Worm (Caenorhabditis elegans) whole organism, L1 larva: Measurements from ENCODE around the gene ugt-58.

ENCODE experiments used
- C16A3.4 ChIP-seq: fragments of 150-350 bp; optimal IDR thresholded peaks from 2 replicates; lab custom pipeline; 2014; ENCODE audit warnings: missing biosample characterization, missing genetic modification characterization
- F16B12.6 ChIP-seq: fragments of 150-350 bp; optimal IDR thresholded peaks from 2 replicates; lab custom pipeline; 2014; ENCODE audit warnings: missing biosample characterization, missing genetic modification characterization
- aly-2 ChIP-seq: fragments of 150-350 bp; optimal IDR thresholded peaks from 2 replicates; lab custom pipeline; 2014; ENCODE audit warnings: missing biosample characterization, missing genetic modification characterization
- ama-1 ChIP-seq: fragments of 150-350 bp; optimal IDR thresholded peaks from 2 replicates; lab custom pipeline; 2014
- blmp-1 ChIP-seq: fragments of 150-350 bp; optimal IDR thresholded peaks from 2 replicates; lab custom pipeline; 2014; ENCODE audit warnings: missing biosample characterization, missing genetic modification characterization
- ceh-63 ChIP-seq: fragments of 200-800 bp; sonication (Bioruptor generic); optimal IDR thresholded peaks from 2 replicates; lab custom pipeline; 2018; ENCODE audit warnings: mild to moderate bottlenecking, missing genetic modification characterization, missing compliant biosample characterization
- ceh-8 ChIP-seq: fragments of 200-800 bp; sonication (Bioruptor generic); optimal IDR thresholded peaks from 2 replicates; lab custom pipeline; 2018; ENCODE audit warnings: mild to moderate bottlenecking, missing genetic modification characterization, moderate library complexity, missing compliant biosample characterization
- ceh-88 ChIP-seq: fragments of 200-800 bp; sonication (Bioruptor generic); IDR thresholded peaks from 2 replicates; pipeline ENCODE4 v1.3.6; 2022; ENCODE audit warnings: missing genetic modification characterization, missing compliant biosample characterization
- dpl-1 ChIP-seq, 3 experiments: fragments of 150-350 bp in 2 of 3; sonication (generic microtip) in 1 of 3; optimal IDR thresholded peaks; 2 replicates each; lab custom pipeline; 2014 to 2017; ENCODE audit warnings: missing biosample characterization in 3 of 3, missing genetic modification characterization in 3 of 3, missing genetic modification reagents in 3 of 3
- efl-1 ChIP-seq, 4 experiments: fragments of 150-350 bp; optimal IDR thresholded peaks in 3 of 4; peaks in 1 of 4; 1 replicate in 1 of 4; 2 replicates in 3 of 4; lab custom pipeline; 2014; ENCODE audit warnings: missing biosample characterization in 2 of 4, missing genetic modification characterization in 2 of 4, missing genetic modification reagents in 2 of 4
- efl-3 ChIP-seq: fragments of 200-800 bp; sonication (Bioruptor generic); optimal IDR thresholded peaks from 2 replicates; lab custom pipeline; 2018; ENCODE audit warnings: mild to moderate bottlenecking, missing genetic modification characterization, missing compliant biosample characterization
- ets-5 ChIP-seq: fragments of 200-800 bp; sonication (Bioruptor generic); IDR thresholded peaks from 2 replicates; pipeline ENCODE4 v1.3.6; 2022; ENCODE audit warnings: missing genetic modification characterization, missing compliant biosample characterization
- fkh-4 ChIP-seq: sonication (generic microtip); optimal IDR thresholded peaks from 2 replicates; lab custom pipeline; 2016; ENCODE audit warnings: missing compliant biosample characterization, missing genetic modification characterization, borderline replicate concordance
- fkh-8 ChIP-seq: sonication (generic microtip); optimal IDR thresholded peaks from 2 replicates; lab custom pipeline; 2016; ENCODE audit warnings: mild to moderate bottlenecking, missing genetic modification characterization, missing compliant biosample characterization
- fos-1 ChIP-seq: fragments of 150-350 bp; optimal IDR thresholded peaks from 2 replicates; lab custom pipeline; 2014; ENCODE audit warnings: missing biosample characterization, missing genetic modification characterization
- hpl-2 ChIP-seq: fragments of 150-350 bp; optimal IDR thresholded peaks from 2 replicates; lab custom pipeline; 2014; ENCODE audit warnings: missing biosample characterization, missing genetic modification reagents, missing genetic modification characterization
- jun-1 ChIP-seq: fragments of 150-350 bp; optimal IDR thresholded peaks from 2 replicates; lab custom pipeline; 2014; ENCODE audit warnings: missing biosample characterization, missing genetic modification reagents, missing genetic modification characterization
- lin-13 ChIP-seq: fragments of 150-350 bp; optimal IDR thresholded peaks from 2 replicates; lab custom pipeline; 2014; ENCODE audit warnings: missing biosample characterization, missing genetic modification reagents, missing genetic modification characterization
- lin-14 ChIP-seq: fragments of 200-800 bp; sonication (Bioruptor generic); optimal IDR thresholded peaks from 2 replicates; lab custom pipeline; 2018; ENCODE audit warnings: mild to moderate bottlenecking, missing genetic modification characterization, moderate library complexity, missing compliant biosample characterization
- lin-15B ChIP-seq: fragments of 150-350 bp; sonication (generic microtip); optimal IDR thresholded peaks from 3 replicates; lab custom pipeline; 2014; ENCODE audit warnings: missing biosample characterization, missing genetic modification characterization
- lin-35 ChIP-seq, 2 experiments: fragments of 150-350 bp; optimal IDR thresholded peaks; 2 replicates each; lab custom pipeline; 2014; ENCODE audit warnings: missing biosample characterization in 2 of 2, missing genetic modification characterization in 2 of 2, missing genetic modification reagents in 2 of 2
- lin-39 ChIP-seq: fragments of 150-350 bp; optimal IDR thresholded peaks from 2 replicates; lab custom pipeline; 2014; ENCODE audit warnings: missing biosample characterization, missing genetic modification reagents, missing genetic modification characterization
- lsy-2 ChIP-seq, 2 experiments: fragments of 150-350 bp; optimal IDR thresholded peaks; 2 replicates each; lab custom pipeline; 2014; ENCODE audit warnings: missing biosample characterization in 2 of 2, missing genetic modification characterization in 2 of 2
- mef-2 ChIP-seq: fragments of 150-350 bp; optimal IDR thresholded peaks from 2 replicates; lab custom pipeline; 2014; ENCODE audit warnings: missing biosample characterization, missing genetic modification characterization
- mep-1 ChIP-seq: fragments of 150-350 bp; optimal IDR thresholded peaks from 2 replicates; lab custom pipeline; 2014; ENCODE audit warnings: missing biosample characterization, missing genetic modification characterization
- nhr-11 ChIP-seq: fragments of 150-350 bp; optimal IDR thresholded peaks from 2 replicates; lab custom pipeline; 2014; ENCODE audit warnings: missing biosample characterization, missing genetic modification characterization
- nhr-12 ChIP-seq: sonication (generic microtip); optimal IDR thresholded peaks from 2 replicates; lab custom pipeline; 2017; ENCODE audit warnings: missing biosample characterization, missing genetic modification characterization
- nhr-19 ChIP-seq: fragments of 200-800 bp; sonication (Bioruptor generic); conservative IDR thresholded peaks from 2 replicates; pipeline ENCODE4 v1.3.6; 2022; ENCODE audit warnings: missing genetic modification characterization, missing compliant biosample characterization
- nhr-20 ChIP-seq: sonication (generic microtip); optimal IDR thresholded peaks from 2 replicates; lab custom pipeline; 2016; ENCODE audit warnings: mild to moderate bottlenecking, missing genetic modification characterization, missing compliant biosample characterization
- nhr-71 ChIP-seq: sonication (generic microtip); optimal IDR thresholded peaks from 2 replicates; lab custom pipeline; 2016; ENCODE audit warnings: mild to moderate bottlenecking, missing genetic modification characterization, moderate library complexity, missing compliant biosample characterization
- nhr-76 ChIP-seq: sonication (generic microtip); optimal IDR thresholded peaks from 2 replicates; lab custom pipeline; 2017; ENCODE audit warnings: missing biosample characterization, missing genetic modification characterization
- nhr-85 ChIP-seq: sonication (generic microtip); peaks from one replicate; lab custom pipeline; 2016; ENCODE audit warnings: missing genetic modification characterization, inconsistent platforms, missing compliant biosample characterization
- nhr-90 ChIP-seq: sonication (generic microtip); optimal IDR thresholded peaks from 2 replicates; lab custom pipeline; 2016; ENCODE audit warnings: mild to moderate bottlenecking, missing genetic modification characterization, missing compliant biosample characterization; ENCODE audit not compliant: poor library complexity
- snpc-4 ChIP-seq: fragments of 150-350 bp; optimal IDR thresholded peaks from 2 replicates; lab custom pipeline; 2014; ENCODE audit warnings: missing biosample characterization, missing genetic modification characterization
- snu-23 ChIP-seq: sonication (generic microtip); optimal IDR thresholded peaks from 2 replicates; lab custom pipeline; 2016; ENCODE audit warnings: missing genetic modification characterization, missing compliant biosample characterization
- sox-4 ChIP-seq: sonication (generic microtip); optimal IDR thresholded peaks from 2 replicates; lab custom pipeline; 2016; ENCODE audit warnings: missing genetic modification characterization, missing compliant biosample characterization
- sptf-1 ChIP-seq: fragments of 150-350 bp; optimal IDR thresholded peaks from 2 replicates; lab custom pipeline; 2014; ENCODE audit warnings: missing biosample characterization, missing genetic modification characterization
- sup-37 ChIP-seq: fragments of 200-800 bp; sonication (Bioruptor generic); optimal IDR thresholded peaks from 2 replicates; lab custom pipeline; 2018; ENCODE audit warnings: mild to moderate bottlenecking, missing genetic modification characterization, missing compliant biosample characterization
- swsn-7 ChIP-seq: sonication (generic microtip); optimal IDR thresholded peaks from 2 replicates; lab custom pipeline; 2016; ENCODE audit warnings: missing genetic modification characterization, missing compliant biosample characterization
- tbx-2 ChIP-seq: sonication (generic microtip); optimal IDR thresholded peaks from 2 replicates; lab custom pipeline; 2016; ENCODE audit warnings: missing genetic modification characterization, missing compliant biosample characterization
- unc-62 ChIP-seq: fragments of 150-350 bp; optimal IDR thresholded peaks from 2 replicates; lab custom pipeline; 2014; ENCODE audit warnings: missing biosample characterization, missing genetic modification reagents, missing genetic modification characterization
- unc-86 ChIP-seq: sonication (generic microtip); optimal IDR thresholded peaks from 2 replicates; lab custom pipeline; 2016; ENCODE audit warnings: missing genetic modification characterization, missing compliant biosample characterization
- unc-98 ChIP-seq: fragments of 200-800 bp; sonication (Bioruptor generic); IDR thresholded peaks from 2 replicates; pipeline ENCODE4 v1.3.6; 2022; ENCODE audit warnings: missing genetic modification characterization, missing compliant biosample characterization
- zag-1 ChIP-seq: fragments of 150-350 bp; optimal IDR thresholded peaks from 2 replicates; lab custom pipeline; 2014; ENCODE audit warnings: missing biosample characterization, missing genetic modification characterization
- zip-4 ChIP-seq: fragments of 200-800 bp; sonication (Bioruptor generic); optimal IDR thresholded peaks from 2 replicates; lab custom pipeline; 2018; ENCODE audit warnings: mild to moderate bottlenecking, missing genetic modification characterization, moderate library complexity, missing compliant biosample characterization
- ztf-4 ChIP-seq: fragments of 150-350 bp; optimal IDR thresholded peaks from 2 replicates; lab custom pipeline; 2014; ENCODE audit warnings: missing biosample characterization, missing genetic modification characterization

The ugt-58 gene

DNA sequence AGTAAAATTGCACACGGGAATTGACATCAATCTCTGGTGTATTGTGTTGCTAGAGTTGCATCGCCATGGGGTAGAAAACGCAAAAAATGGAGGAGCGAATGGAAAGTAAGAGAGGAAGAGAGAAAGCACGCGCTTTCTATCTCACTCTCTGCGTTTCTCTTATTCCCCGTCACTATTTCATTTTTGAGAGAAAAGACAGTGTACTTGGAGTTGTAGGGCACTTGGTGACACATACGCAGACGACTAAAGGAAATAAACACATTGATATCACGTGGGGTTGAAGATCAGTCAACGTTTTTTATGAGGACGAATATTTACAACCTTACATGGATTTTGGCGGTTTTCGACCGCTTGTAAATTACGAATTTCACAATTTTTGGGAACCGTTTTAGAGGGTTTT lies 16.8 kb upstream of the ugt-58 start (continued):
- TF ChIP-seq nhr-90 (peak; percentile 95), mep-1 (tag; lab: Kevin White, UChicago) (peak; percentile 98), ceh-63 (GFP tag; lab: Kevin White, UChicago) (peak; percentile 29), F16B12.6 (tag; lab: Kevin White, UChicago) (peak; percentile 51), snpc-4 (peak; percentile 74), snu-23 (peak; percentile 99), lin-15B (tag; lab: Kevin White, UChicago) (peak; percentile 38), unc-86 (tag; lab: Kevin White, UChicago) (peak; percentile 76), nhr-76 (no peak), jun-1 (tag; lab: Kevin White, UChicago) (peak; percentile 95), swsn-7 (tag; lab: Kevin White, UChicago) (peak; percentile 94), sox-4 (tag; lab: Kevin White, UChicago) (peak; percentile 72), dpl-1 (GFP tag; optimal IDR thresholded peaks at IDR 0.05; lab: Kevin White, UChicago) (peak; percentile 71 to 79 (median 75)), mef-2 (tag; lab: Kevin White, UChicago) (peak; percentile 74), sup-37 (GFP tag; lab: Kevin White, UChicago) (peak; percentile 66), fkh-8 (tag; lab: Kevin White, UChicago) (peak; percentile 95), tbx-2 (tag; lab: Kevin White, UChicago) (peak; percentile 96), nhr-85 (tag; lab: Kevin White, UChicago) (peak; percentile 100), fos-1 (tag; lab: Kevin White, UChicago) (peak; percentile 92), lin-39 (peak; percentile 81), ceh-88 (peak; percentile 79), nhr-12 (tag; lab: Kevin White, UChicago) (no peak), zag-1 (peak; percentile 69), aly-2 (no peak), ztf-4 (tag; lab: Kevin White, UChicago) (peak; percentile 91), unc-62 (no peak), lin-35 (GFP tag; optimal IDR thresholded peaks at IDR 0.05; lab: Kevin White, UChicago) (peak; percentile 81 to 91), efl-1 (optimal IDR thresholded peaks at IDR 0.05; lab: Kevin White, UChicago) (peak; percentile 84), efl-1 (GFP tag; optimal IDR thresholded peaks at IDR 0.05 in 1 of 2; lab: Kevin White, UChicago) (peak; percentile 64 to 97), C16A3.4 (tag; lab: Kevin White, UChicago) (peak; percentile 97), ama-1 (lab: Kevin White, UChicago) (peak; percentile 75), unc-98 (GFP tag; lab: Robert Waterston, UW) (0 out of 2 replicates have a peak, but pooled peaks have one; percentile 43), ceh-8 (GFP tag; lab: Kevin White, UChicago) (peak; percentile 41)
- TF ChIP-seq, all 84 proteins: peak for 63

DNA sequence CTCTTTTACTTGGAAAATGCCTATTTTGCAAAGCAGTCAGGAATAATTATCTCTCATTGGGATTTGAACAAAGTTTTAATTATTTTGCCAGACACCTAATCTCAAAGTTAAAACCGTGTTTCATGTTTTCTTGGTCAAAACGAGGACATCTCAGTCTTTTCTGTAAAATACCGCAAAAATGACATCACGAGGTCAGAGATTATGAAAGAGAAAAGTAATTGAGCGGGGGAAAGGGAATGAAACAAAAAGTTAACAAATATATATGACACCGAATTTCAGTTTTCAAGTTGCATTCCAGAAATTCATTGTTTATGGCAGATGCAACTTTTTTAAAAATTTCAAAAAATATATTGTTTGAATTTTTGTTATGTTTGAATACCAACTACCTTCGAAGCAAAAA lies 16.0 kb upstream of the ugt-58 start:
- TF ChIP-seq lin-13 (GFP tag; lab: Kevin White, UChicago): no peak
- TF ChIP-seq efl-1 (optimal IDR thresholded peaks at IDR 0.05; lab: Kevin White, UChicago): no peak
- TF ChIP-seq efl-1 (GFP tag; optimal IDR thresholded peaks at IDR 0.05 in 1 of 2; lab: Kevin White, UChicago): peak in 1 of 2 experiments; percentile 50
- TF ChIP-seq C16A3.4 (tag; lab: Kevin White, UChicago): no peak
- TF ChIP-seq nhr-85 (tag; lab: Kevin White, UChicago): peak; percentile 70
- TF ChIP-seq nhr-11: no peak
- no peak for TF ChIP-seq hpl-2 (GFP tag; lab: Kevin White, UChicago)
- no peak for TF ChIP-seq unc-86 (tag; lab: Kevin White, UChicago)
- no peak for TF ChIP-seq fkh-4
- TF ChIP-seq nhr-71 (tag; lab: Kevin White, UChicago): peak; percentile 45
- peak; percentile 55 for TF ChIP-seq nhr-20 (tag; lab: Kevin White, UChicago)
- TF ChIP-seq ets-5 (GFP tag; lab: Robert Waterston, UW): no peak
- TF ChIP-seq zip-4: no peak
- TF ChIP-seq blmp-1 (tag; lab: Kevin White, UChicago): peak; percentile 76
- no peak for TF ChIP-seq mep-1 (tag; lab: Kevin White, UChicago)
- TF ChIP-seq nhr-19 (GFP tag; lab: Robert Waterston, UW): peak; percentile 56
- TF ChIP-seq lin-14 (GFP tag; lab: Kevin White, UChicago): peak; percentile 5
- TF ChIP-seq efl-3 (GFP tag; lab: Kevin White, UChicago): no peak
- no peak for TF ChIP-seq sptf-1 (tag; lab: Kevin White, UChicago)
- no peak for TF ChIP-seq lin-35 (GFP tag; optimal IDR thresholded peaks at IDR 0.05; lab: Kevin White, UChicago)
- TF ChIP-seq snu-23: peak; percentile 25
- TF ChIP-seq lsy-2 (tag; optimal IDR thresholded peaks at IDR 0.05; lab: Kevin White, UChicago): no peak
- no peak for TF ChIP-seq ama-1 (lab: Kevin White, UChicago)
